Fruit fly (Drosophila melanogaster): ENCODE measurements around the gene CG34027.

Gene CG34027

DNA sequence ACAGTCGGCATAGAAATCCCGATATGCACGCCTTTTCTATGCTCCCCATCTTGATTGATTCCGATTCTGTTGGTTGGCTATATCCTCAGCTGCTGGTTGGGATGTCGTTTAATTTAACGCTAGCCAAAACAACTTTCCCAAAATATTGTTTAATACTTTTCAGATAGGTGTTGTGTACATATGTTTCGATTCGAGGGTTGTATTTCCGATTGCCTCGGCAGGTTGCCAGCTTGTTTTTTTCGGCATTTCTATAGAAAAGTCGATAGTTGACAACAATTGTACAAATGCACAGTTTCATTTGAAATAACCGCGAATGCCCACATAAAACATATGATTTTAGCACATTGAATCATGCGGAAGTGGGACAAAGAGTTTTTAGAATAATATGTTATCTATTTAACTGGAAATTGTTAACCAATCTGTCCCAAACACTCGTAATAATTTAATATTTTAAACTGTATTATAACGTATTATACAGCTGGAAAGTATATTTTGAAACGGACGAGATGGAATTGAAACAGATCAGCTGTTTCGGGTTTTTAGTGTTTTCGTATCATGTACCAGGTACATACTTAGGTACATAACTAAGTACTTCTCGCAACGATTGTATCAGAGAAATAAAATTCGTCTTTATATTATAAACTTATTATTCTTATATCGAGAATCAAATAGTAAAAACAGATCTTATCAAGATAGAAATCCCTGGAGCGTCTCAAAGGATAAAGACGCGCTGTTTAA is 54.2 kb downstream of the CG34027 start, which contains the start of gene CG31109 (continued):
- TF ChIP-seq D (optimal IDR thresholded peaks at IDR 0.05): no peak
- no peak for TF ChIP-seq D (GFP tag; optimal IDR thresholded peaks at IDR 0.05)
- no peak for TF ChIP-seq HLHmδ (GFP tag; optimal IDR thresholded peaks at IDR 0.05)
- peak; percentile 43 for TF ChIP-seq mam (GFP tag; optimal IDR thresholded peaks at IDR 0.05)
- no peak for TF ChIP-seq repo (GFP tag; optimal IDR thresholded peaks at IDR 0.05)
- peak; percentile 31 for TF ChIP-seq Lhr (GFP tag; optimal IDR thresholded peaks at IDR 0.05)
- peak; percentile 54 for TF ChIP-seq mirr (GFP tag; optimal IDR thresholded peaks at IDR 0.05)
- TF ChIP-seq CG2116 (GFP tag; optimal IDR thresholded peaks at IDR 0.05): peak; percentile 99
- no peak for TF ChIP-seq nau (GFP tag; optimal IDR thresholded peaks at IDR 0.05)
- TF ChIP-seq dmrt11E (tag; optimal IDR thresholded peaks at IDR 0.05): peak; percentile 3
- no peak for TF ChIP-seq CG1602 (GFP tag; optimal IDR thresholded peaks at IDR 0.05)
- TF ChIP-seq PHDP (tag; optimal IDR thresholded peaks at IDR 0.05): peak; percentile 1
- peak; percentile 36 for TF ChIP-seq gfzf (GFP tag; optimal IDR thresholded peaks at IDR 0.05)
- peak; percentile 55 for TF ChIP-seq sug (tag; optimal IDR thresholded peaks at IDR 0.05)
- TF ChIP-seq ERR (GFP tag; optimal IDR thresholded peaks at IDR 0.05): no peak
- TF ChIP-seq CG10431 (GFP tag; optimal IDR thresholded peaks at IDR 0.05): no peak
- peak; percentile 92 for TF ChIP-seq CG30020 (tag; optimal IDR thresholded peaks at IDR 0.05)
- peak; percentile 79 for TF ChIP-seq MESR4 (GFP tag; optimal IDR thresholded peaks at IDR 0.05)
- TF ChIP-seq CG6272 (GFP tag; IDR thresholded peaks at IDR 0.05): no peak
- no peak for TF ChIP-seq vfl (GFP tag; optimal IDR thresholded peaks at IDR 0.05)
- TF ChIP-seq unc-4 (GFP tag; IDR thresholded peaks at IDR 0.05; ENCODE audit: partially characterized antibody): peak; percentile 44; the same call in 1 of the 2 replicates
- TF ChIP-seq Gug (GFP tag; IDR thresholded peaks at IDR 0.05): no peak
- TF ChIP-seq Sox102F (GFP tag; optimal IDR thresholded peaks at IDR 0.05): no peak
- no peak for TF ChIP-seq CG10366 (GFP tag; IDR thresholded peaks at IDR 0.05)
- no peak for TF ChIP-seq CG8478 (optimal IDR thresholded peaks at IDR 0.05)
- TF ChIP-seq CG33557 (GFP tag; optimal IDR thresholded peaks at IDR 0.05): no peak
- no peak for TF ChIP-seq CG12942 (GFP tag; optimal IDR thresholded peaks at IDR 0.05)

Data from whole organism, embryonic.